Worm (Caenorhabditis elegans) whole organism, midembryonic: ENCODE measurements around the gene B0303.7.

Experiments
- cog-1 ChIP-seq: sonication (generic microtip); optimal IDR thresholded peaks from 2 replicates; lab custom pipeline; 2016; ENCODE audit warnings: missing genetic modification characterization, missing compliant biosample characterization
- flt-1 ChIP-seq: fragments of 200-800 bp; sonication (Bioruptor generic); IDR thresholded peaks from 2 replicates; pipeline ENCODE4 v1.3.6; 2022; ENCODE audit warnings: missing genetic modification characterization, missing compliant biosample characterization
- klf-2 ChIP-seq: fragments of 200-800 bp; sonication (Bioruptor generic); conservative IDR thresholded peaks from 2 replicates; pipeline ENCODE4 v1.3.6; 2022; ENCODE audit warnings: missing genetic modification reagents, missing genetic modification characterization, missing compliant biosample characterization
- med-1 ChIP-seq: sonication (generic microtip); optimal IDR thresholded peaks from 2 replicates; lab custom pipeline; 2017; ENCODE audit warnings: missing genetic modification characterization, mild to moderate bottlenecking, missing compliant biosample characterization, antibody characterized with exemption, missing genetic modification reagents; ENCODE audit not compliant: insufficient read depth
- ref-1 ChIP-seq: fragments of 200-800 bp; sonication (Bioruptor generic); conservative IDR thresholded peaks from 2 replicates; pipeline ENCODE4 v1.3.6; 2022; ENCODE audit warnings: missing genetic modification reagents, missing genetic modification characterization, missing compliant biosample characterization
- tab-1 ChIP-seq: fragments of 200-800 bp; sonication (Bioruptor generic); IDR thresholded peaks from 2 replicates; pipeline ENCODE4 v1.3.6; 2022; ENCODE audit warnings: missing genetic modification characterization, missing compliant biosample characterization
- ztf-23 ChIP-seq: fragments of 200-800 bp; sonication (Bioruptor generic); IDR thresholded peaks from 2 replicates; pipeline ENCODE4 v1.3.6; 2022; ENCODE audit warnings: missing genetic modification reagents, missing genetic modification characterization, missing compliant biosample characterization
- ztf-29 ChIP-seq: fragments of 200-800 bp; sonication (Bioruptor generic); IDR thresholded peaks from 2 replicates; pipeline ENCODE4 v1.3.6; 2022; ENCODE audit warnings: missing genetic modification reagents, missing genetic modification characterization, missing compliant biosample characterization

DNA sequence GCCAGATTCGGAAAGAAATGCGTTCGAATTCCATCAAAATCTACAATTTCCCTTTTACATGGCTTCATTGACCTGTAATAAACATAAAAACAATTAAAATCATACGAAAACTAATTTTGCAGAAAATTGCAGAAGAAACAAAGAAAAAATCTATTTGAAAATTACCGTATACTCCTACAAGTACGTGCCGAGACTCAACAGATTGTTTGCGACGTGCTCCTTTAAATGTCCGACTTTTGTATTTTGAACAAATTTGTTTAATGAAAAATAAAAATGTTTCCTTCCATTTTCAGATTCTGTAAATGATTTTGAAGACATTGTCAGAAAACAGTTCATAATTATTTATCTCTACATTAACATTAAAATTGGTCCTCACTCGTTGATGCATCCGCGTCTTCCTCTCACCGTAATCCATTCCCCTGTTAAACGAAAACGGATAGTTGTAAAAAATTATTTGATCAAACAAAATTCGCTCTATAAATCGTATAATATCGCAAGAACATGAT, 18.4 kb upstream of the B0303.7 start, which contains the start of gene pgl-2:
- TF ChIP-seq flt-1 (GFP tag; lab: Robert Waterston, UW) = no peak
- no peak for TF ChIP-seq ztf-29 (GFP tag; lab: Robert Waterston, UW)
- no peak for TF ChIP-seq klf-2 (GFP tag; lab: Robert Waterston, UW)
- TF ChIP-seq ztf-23 (GFP tag; lab: Robert Waterston, UW) = no peak
- no peak for TF ChIP-seq cog-1 (tag; lab: Kevin White, UChicago)
- TF ChIP-seq tab-1 (GFP tag; lab: Robert Waterston, UW) = no peak
- no peak for TF ChIP-seq ref-1 (GFP tag; lab: Robert Waterston, UW)
- no peak for TF ChIP-seq med-1 (GFP tag; lab: Kevin White, UChicago)
